Fruit fly (Drosophila melanogaster): ENCODE measurements around the gene Cep290.

DNA sequence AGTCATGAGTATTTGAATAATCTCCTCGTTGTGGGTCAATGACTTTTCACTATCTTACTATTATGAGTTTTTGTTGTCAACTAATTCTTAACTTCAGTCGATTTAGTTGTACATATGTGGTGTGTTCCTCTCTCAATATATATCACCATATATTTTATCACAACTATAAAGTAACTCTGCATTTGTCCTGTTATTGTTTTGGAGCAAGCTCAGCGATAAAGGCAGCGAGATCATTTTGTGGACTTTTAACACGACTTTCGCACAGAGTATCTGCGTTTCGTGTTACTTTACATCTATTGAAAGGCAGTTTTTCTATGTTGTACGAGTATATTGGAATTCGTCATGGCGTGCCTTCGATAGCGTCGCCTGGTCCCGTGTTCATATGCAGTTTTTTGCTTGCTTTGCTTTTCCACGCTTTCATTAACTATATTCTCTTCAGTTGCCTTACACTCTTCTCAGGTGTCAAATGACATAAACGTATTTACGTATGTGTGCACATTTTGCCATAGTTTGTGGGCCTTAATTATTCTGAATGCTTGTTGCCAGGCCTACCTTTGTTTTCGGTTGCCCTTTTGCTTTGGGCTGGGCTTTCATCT lies 31.8 kb downstream of the Cep290 start:
- TF ChIP-seq CTCF (optimal IDR thresholded peaks at IDR 0.05) = no peak
- TF ChIP-seq CG8478 (optimal IDR thresholded peaks at IDR 0.05) = no peak

Measured in S2 (cell line).